Worm (Caenorhabditis elegans): ENCODE measurements around the gene C39B10.1.

The C39B10.1 gene

DNA sequence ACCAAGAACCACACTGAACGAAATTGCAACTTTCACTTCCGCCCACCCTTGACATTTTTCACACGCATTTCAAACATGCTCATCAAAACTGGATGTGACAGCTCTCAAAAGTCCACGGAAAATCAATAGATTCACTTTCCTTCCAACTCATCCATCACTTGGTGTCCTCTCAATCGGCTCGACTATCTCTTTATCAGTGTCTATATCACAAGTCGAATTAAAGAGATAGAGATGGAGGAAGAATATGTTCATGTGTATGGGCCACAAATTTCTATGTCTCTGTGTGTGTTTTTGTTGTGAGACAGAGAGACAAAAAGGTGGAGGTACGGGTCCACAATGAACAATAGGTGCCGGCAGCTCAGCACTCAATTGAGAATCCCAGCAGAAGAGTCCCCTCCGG, 52.9 kb downstream of the C39B10.1 start:
- TF ChIP-seq dox-1 (GFP tag; IDR thresholded peaks at IDR 0.05) (no peak), hlh-12 (tag; optimal IDR thresholded peaks at IDR 0.05) (no peak), hrde-1 (tag; optimal IDR thresholded peaks at IDR 0.05; ENCODE audit: borderline replicate concordance) (no peak)

All from whole organism, young adult.